Fruit fly (Drosophila melanogaster) whole organism, prepupa: ENCODE data around the gene CG7384.

ENCODE experiments used
- CG11902 ChIP-seq: fragments of 200-800 bp; sonication (Bioruptor generic); optimal IDR thresholded peaks from 3 replicates; lab custom pipeline; 2016; ENCODE audit warnings: missing biosample characterization, missing genetic modification characterization
- CG3032 ChIP-seq: fragments of 200-800 bp; optimal IDR thresholded peaks from 2 replicates; lab custom pipeline; 2019; ENCODE audit warnings: missing biosample characterization, mild to moderate bottlenecking, missing genetic modification characterization, moderate library complexity
- CG6276 ChIP-seq: fragments of 200-800 bp; sonication (Bioruptor generic); optimal IDR thresholded peaks from 2 replicates; lab custom pipeline; 2017; ENCODE audit warnings: missing biosample characterization, mild to moderate bottlenecking, missing genetic modification characterization
- CG7368 ChIP-seq: fragments of 200-800 bp; sonication (Bioruptor generic); optimal IDR thresholded peaks from 3 replicates; lab custom pipeline; 2016; ENCODE audit warnings: missing biosample characterization, missing genetic modification characterization
- Smox ChIP-seq: fragments of 200-800 bp; sonication (Bioruptor generic); optimal IDR thresholded peaks from 3 replicates; lab custom pipeline; 2016; ENCODE audit warnings: missing biosample characterization, missing genetic modification characterization
- achi ChIP-seq: fragments of 200-800 bp; sonication (Bioruptor generic); optimal IDR thresholded peaks from 3 replicates; lab custom pipeline; 2016; ENCODE audit warnings: missing biosample characterization, missing genetic modification characterization
- fd85E ChIP-seq: fragments of 200-800 bp; sonication (Bioruptor generic); optimal IDR thresholded peaks from 3 replicates; lab custom pipeline; 2016; ENCODE audit warnings: missing biosample characterization, missing genetic modification characterization
- vri ChIP-seq: fragments of 200-800 bp; sonication (Bioruptor generic); optimal IDR thresholded peaks from 3 replicates; lab custom pipeline; 2016; ENCODE audit warnings: missing biosample characterization, mild to moderate bottlenecking, missing genetic modification characterization

DNA sequence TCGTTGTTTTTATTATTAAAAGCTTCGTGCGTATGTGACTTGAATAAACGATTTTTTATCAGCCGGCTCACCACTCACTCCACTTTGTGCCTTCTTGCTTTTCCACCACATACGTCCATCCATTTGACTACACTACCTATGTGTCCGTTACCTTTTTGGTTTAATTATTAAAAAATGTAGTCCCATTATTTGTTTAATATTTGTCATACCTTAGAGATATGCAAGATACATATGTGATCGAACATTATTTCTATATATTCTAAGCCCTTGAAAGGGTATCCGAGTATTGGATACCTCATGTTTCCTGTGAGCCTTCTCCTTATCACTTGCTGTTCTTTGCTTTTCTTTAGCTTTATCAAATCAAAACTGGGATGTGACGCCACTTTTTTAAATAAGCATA is 9.0 kb upstream of the CG7384 start:
- TF ChIP-seq achi (peak; percentile 83), CG6276 (GFP tag; lab: Kevin White, UChicago) (peak; percentile 67), fd85E (GFP tag; lab: Kevin White, UChicago) (peak; percentile 52), CG3032 (tag; lab: Kevin White, UChicago) (peak; percentile 84), vri (peak; percentile 71), Smox (peak; percentile 87), CG11902 (GFP tag; lab: Kevin White, UChicago) (peak; percentile 85), CG7368 (peak; percentile 79)
